Worm (Caenorhabditis elegans) whole organism, L2 larva: Measurements from ENCODE around the gene ZK287.9.

Experiments used
- C34F6.9 ChIP-seq: fragments of 150-350 bp; optimal IDR thresholded peaks from 2 replicates; lab custom pipeline; 2014; ENCODE audit warnings: missing biosample characterization, missing genetic modification characterization
- F13H6.1 ChIP-seq: sonication (generic microtip); optimal IDR thresholded peaks from 2 replicates; lab custom pipeline; 2016; ENCODE audit warnings: missing genetic modification characterization, missing compliant biosample characterization
- R02D3.7 ChIP-seq: fragments of 150-350 bp; optimal IDR thresholded peaks from 2 replicates; lab custom pipeline; 2014; ENCODE audit warnings: missing biosample characterization, missing genetic modification characterization
- Y55F3AM.14 ChIP-seq: fragments of 200-800 bp; sonication (Bioruptor generic); optimal IDR thresholded peaks from 2 replicates; lab custom pipeline; 2018; ENCODE audit warnings: mild to moderate bottlenecking, missing genetic modification characterization, missing compliant biosample characterization
- ZK546.5 ChIP-seq: sonication (generic microtip); optimal IDR thresholded peaks from 2 replicates; lab custom pipeline; 2017; ENCODE audit warnings: missing biosample characterization, missing genetic modification characterization
- alr-1 ChIP-seq: fragments of 150-350 bp; optimal IDR thresholded peaks from 2 replicates; lab custom pipeline; 2014; ENCODE audit warnings: missing biosample characterization, missing genetic modification characterization
- aly-2 ChIP-seq: fragments of 150-350 bp; optimal IDR thresholded peaks from 2 replicates; lab custom pipeline; 2014; ENCODE audit warnings: missing biosample characterization, missing genetic modification characterization
- ama-1 ChIP-seq: fragments of 150-350 bp; optimal IDR thresholded peaks from 2 replicates; lab custom pipeline; 2018; ENCODE audit warnings: inconsistent platforms
- blmp-1 ChIP-seq: sonication (generic microtip); optimal IDR thresholded peaks from 2 replicates; lab custom pipeline; 2017; ENCODE audit warnings: missing genetic modification characterization, mild to moderate bottlenecking, missing compliant biosample characterization, antibody characterized with exemption, moderate library complexity; ENCODE audit not compliant: insufficient read depth
- ceh-16 ChIP-seq: fragments of 150-350 bp; optimal IDR thresholded peaks from 2 replicates; lab custom pipeline; 2014; ENCODE audit warnings: missing biosample characterization, missing genetic modification characterization
- ceh-82 ChIP-seq: fragments of 150-350 bp; optimal IDR thresholded peaks from 2 replicates; lab custom pipeline; 2014; ENCODE audit warnings: missing biosample characterization, missing genetic modification characterization
- crh-2 ChIP-seq: sonication (generic microtip); optimal IDR thresholded peaks from 2 replicates; lab custom pipeline; 2017; ENCODE audit warnings: missing biosample characterization, missing genetic modification characterization
- dmd-4 ChIP-seq: sonication (generic microtip); optimal IDR thresholded peaks from 2 replicates; lab custom pipeline; 2017; ENCODE audit warnings: missing biosample characterization, missing genetic modification characterization
- egl-27 ChIP-seq: sonication (generic microtip); optimal IDR thresholded peaks from 3 replicates; lab custom pipeline; 2017; ENCODE audit warnings: missing biosample characterization, missing genetic modification reagents, missing genetic modification characterization
- elt-1 ChIP-seq: fragments of 150-350 bp; optimal IDR thresholded peaks from 2 replicates; lab custom pipeline; 2014; ENCODE audit warnings: missing biosample characterization, missing genetic modification characterization
- elt-3 ChIP-seq: sonication (generic microtip); optimal IDR thresholded peaks from 2 replicates; lab custom pipeline; 2017; ENCODE audit warnings: missing biosample characterization, missing genetic modification characterization
- fos-1 ChIP-seq: fragments of 150-350 bp; optimal IDR thresholded peaks from 2 replicates; lab custom pipeline; 2014; ENCODE audit warnings: missing biosample characterization, missing genetic modification characterization
- gmeb-1 ChIP-seq: fragments of 150-350 bp; optimal IDR thresholded peaks from 2 replicates; lab custom pipeline; 2014; ENCODE audit warnings: missing biosample characterization, missing genetic modification characterization
- lin-11 ChIP-seq: fragments of 150-350 bp; sonication (generic microtip); optimal IDR thresholded peaks from 2 replicates; lab custom pipeline; 2014; ENCODE audit warnings: missing biosample characterization, missing genetic modification characterization, inconsistent platforms, mixed read lengths
- lin-13 ChIP-seq: fragments of 150-350 bp; optimal IDR thresholded peaks from 2 replicates; lab custom pipeline; 2014; ENCODE audit warnings: missing biosample characterization, missing genetic modification reagents, missing genetic modification characterization
- lin-39 ChIP-seq: fragments of 150-350 bp; optimal IDR thresholded peaks from 2 replicates; lab custom pipeline; 2014; ENCODE audit warnings: missing biosample characterization, missing genetic modification reagents, missing genetic modification characterization
- lsy-2 ChIP-seq, 2 experiments: fragments of 150-350 bp in 1 of 2; sonication (generic microtip) in 1 of 2; optimal IDR thresholded peaks; 2 replicates each; lab custom pipeline; 2014 to 2017; ENCODE audit warnings: missing biosample characterization in 2 of 2, missing genetic modification characterization in 2 of 2
- mab-5 ChIP-seq: fragments of 150-350 bp; optimal IDR thresholded peaks from 2 replicates; lab custom pipeline; 2014; ENCODE audit warnings: missing biosample characterization, missing genetic modification characterization
- mbf-1 ChIP-seq: sonication (generic microtip); optimal IDR thresholded peaks from 2 replicates; lab custom pipeline; 2017; ENCODE audit warnings: missing biosample characterization, missing genetic modification characterization
- mdl-1 ChIP-seq, 2 experiments: fragments of 150-350 bp in 1 of 2; sonication (generic microtip) in 1 of 2; optimal IDR thresholded peaks; 2 replicates each; lab custom pipeline; 2017; ENCODE audit warnings: missing biosample characterization in 2 of 2, missing genetic modification characterization in 2 of 2
- nhr-10 ChIP-seq: sonication (generic microtip); optimal IDR thresholded peaks from 2 replicates; lab custom pipeline; 2017; ENCODE audit warnings: missing biosample characterization, missing genetic modification characterization
- nhr-11 ChIP-seq: fragments of 150-350 bp; optimal IDR thresholded peaks from 2 replicates; lab custom pipeline; 2014; ENCODE audit warnings: missing biosample characterization, missing genetic modification characterization
- nhr-12 ChIP-seq: fragments of 150-350 bp; optimal IDR thresholded peaks from 2 replicates; lab custom pipeline; 2014; ENCODE audit warnings: missing biosample characterization, missing genetic modification characterization
- nhr-129 ChIP-seq: fragments of 150-350 bp; optimal IDR thresholded peaks from 2 replicates; lab custom pipeline; 2014; ENCODE audit warnings: missing biosample characterization, missing genetic modification characterization
- nhr-21 ChIP-seq: fragments of 150-350 bp; optimal IDR thresholded peaks from 2 replicates; lab custom pipeline; 2014; ENCODE audit warnings: missing biosample characterization, missing genetic modification characterization
- nhr-23 ChIP-seq: fragments of 150-350 bp; optimal IDR thresholded peaks from 2 replicates; lab custom pipeline; 2014; ENCODE audit warnings: missing biosample characterization, missing genetic modification reagents, missing genetic modification characterization
- nhr-237 ChIP-seq: fragments of 150-350 bp; optimal IDR thresholded peaks from 2 replicates; lab custom pipeline; 2014; ENCODE audit warnings: missing biosample characterization, missing genetic modification characterization
- nhr-25 ChIP-seq: fragments of 150-350 bp; sonication (generic microtip); optimal IDR thresholded peaks from 3 replicates; lab custom pipeline; 2014; ENCODE audit warnings: missing biosample characterization, missing genetic modification characterization
- nhr-6 ChIP-seq: fragments of 150-350 bp; optimal IDR thresholded peaks from 2 replicates; lab custom pipeline; 2014; ENCODE audit warnings: missing biosample characterization, missing genetic modification characterization
- nhr-77 ChIP-seq: fragments of 150-350 bp; optimal IDR thresholded peaks from 2 replicates; lab custom pipeline; 2014; ENCODE audit warnings: missing biosample characterization, missing genetic modification characterization
- peb-1 ChIP-seq: fragments of 150-350 bp; optimal IDR thresholded peaks from 2 replicates; lab custom pipeline; 2014; ENCODE audit warnings: missing biosample characterization, missing genetic modification characterization
- sem-4 ChIP-seq: fragments of 150-350 bp; optimal IDR thresholded peaks from 2 replicates; lab custom pipeline; 2014; ENCODE audit warnings: missing biosample characterization, missing genetic modification reagents, missing genetic modification characterization
- skn-1 ChIP-seq: sonication (generic microtip); optimal IDR thresholded peaks from 2 replicates; lab custom pipeline; 2017; ENCODE audit warnings: missing biosample characterization, missing genetic modification characterization
- sma-3 ChIP-seq: sonication (generic microtip); optimal IDR thresholded peaks from 2 replicates; lab custom pipeline; 2016; ENCODE audit warnings: missing genetic modification reagents, missing genetic modification characterization, missing compliant biosample characterization
- sma-9 ChIP-seq, 2 experiments: fragments of 150-350 bp in 1 of 2; sonication (generic microtip) in 1 of 2; optimal IDR thresholded peaks; 2 replicates each; lab custom pipeline; 2014 to 2016; ENCODE audit warnings: missing genetic modification characterization in 2 of 2, mild to moderate bottlenecking in 1 of 2, missing biosample characterization in 1 of 2, missing compliant biosample characterization in 1 of 2, missing genetic modification reagents in 1 of 2, moderate library complexity in 1 of 2
- snpc-4 ChIP-seq: fragments of 150-350 bp; optimal IDR thresholded peaks from 2 replicates; lab custom pipeline; 2014; ENCODE audit warnings: missing biosample characterization, missing genetic modification characterization
- unc-39 ChIP-seq: fragments of 150-350 bp; optimal IDR thresholded peaks from 2 replicates; lab custom pipeline; 2014; ENCODE audit warnings: missing biosample characterization, missing genetic modification characterization
- unc-55 ChIP-seq: fragments of 150-350 bp; sonication (generic microtip); optimal IDR thresholded peaks from 3 replicates; lab custom pipeline; 2014; ENCODE audit warnings: missing biosample characterization, missing genetic modification reagents, missing genetic modification characterization
- unc-62 ChIP-seq: fragments of 150-350 bp; optimal IDR thresholded peaks from 2 replicates; lab custom pipeline; 2014; ENCODE audit warnings: missing biosample characterization, missing genetic modification reagents, missing genetic modification characterization
- zag-1 ChIP-seq: fragments of 150-350 bp; optimal IDR thresholded peaks from 2 replicates; lab custom pipeline; 2014; ENCODE audit warnings: missing biosample characterization, missing genetic modification characterization
- ztf-1 ChIP-seq: fragments of 200-800 bp; sonication (Bioruptor generic); conservative IDR thresholded peaks from 2 replicates; pipeline ENCODE4 v1.3.6; 2022; ENCODE audit warnings: missing genetic modification characterization, missing compliant biosample characterization
- ztf-11 ChIP-seq: sonication (generic microtip); optimal IDR thresholded peaks from 2 replicates; lab custom pipeline; 2017; ENCODE audit warnings: missing biosample characterization, missing genetic modification characterization
- ztf-4 ChIP-seq: fragments of 150-350 bp; optimal IDR thresholded peaks from 2 replicates; lab custom pipeline; 2014; ENCODE audit warnings: missing biosample characterization, missing genetic modification characterization

The ZK287.9 gene

ce11 chrV:9702755-9703154 is 23.6 kb downstream of the ZK287.9 start, which contains the start of gene xbx-6:
TSS of gene xbx-6 (plus strand) at chrV:9703055.
- no peak for TF ChIP-seq Y55F3AM.14 (GFP tag; lab: Kevin White, UChicago)
- no peak for TF ChIP-seq mdl-1 (tag; optimal IDR thresholded peaks at IDR 0.05; lab: Kevin White, UChicago)
- TF ChIP-seq nhr-12: no peak
- TF ChIP-seq zag-1: no peak
- TF ChIP-seq skn-1 (tag; lab: Kevin White, UChicago): no peak
- TF ChIP-seq unc-62 (GFP tag; lab: Kevin White, UChicago): no peak
- no peak for TF ChIP-seq sma-9 (GFP tag; optimal IDR thresholded peaks at IDR 0.05; lab: Kevin White, UChicago)
- no peak for TF ChIP-seq sma-9 (tag; optimal IDR thresholded peaks at IDR 0.05; lab: Kevin White, UChicago)
- TF ChIP-seq lin-13 (GFP tag; lab: Kevin White, UChicago): no peak
- TF ChIP-seq ceh-16 (tag; lab: Kevin White, UChicago): no peak
- TF ChIP-seq, all 48 proteins: peak for 0

- TF ChIP-seq unc-39 (tag; lab: Kevin White, UChicago) (no peak), nhr-12 (no peak), ztf-1 (GFP tag; lab: Robert Waterston, UW) (no peak), mab-5 (tag; lab: Kevin White, UChicago) (no peak), blmp-1 (tag; lab: Kevin White, UChicago) (no peak), egl-27 (tag; lab: Kevin White, UChicago) (no peak)
These were observed 24.4 kb downstream of the ZK287.9 start for ce11 chrV:9703549-9703948.

- TF ChIP-seq elt-3: no peak
- no peak for TF ChIP-seq nhr-21 (tag; lab: Kevin White, UChicago)
- peak in 1 of 2 experiments; percentile 55 for TF ChIP-seq lsy-2 (tag; optimal IDR thresholded peaks at IDR 0.05; lab: Kevin White, UChicago)
- TF ChIP-seq unc-55 (GFP tag; lab: Kevin White, UChicago): peak; percentile 90
- TF ChIP-seq blmp-1 (tag; lab: Kevin White, UChicago): peak; percentile 57
- peak; percentile 55 for TF ChIP-seq sem-4
- TF ChIP-seq gmeb-1: no peak
- TF ChIP-seq mab-5 (tag; lab: Kevin White, UChicago): no peak
- TF ChIP-seq ZK546.5 (tag; lab: Kevin White, UChicago): no peak
- TF ChIP-seq mdl-1 (tag; optimal IDR thresholded peaks at IDR 0.05; lab: Kevin White, UChicago): peak in 1 of 2 experiments; percentile 22
- no peak for TF ChIP-seq nhr-23 (tag; lab: Kevin White, UChicago)
- TF ChIP-seq nhr-11 (tag; lab: Kevin White, UChicago): no peak
- no peak for TF ChIP-seq R02D3.7 (tag; lab: Kevin White, UChicago)
- TF ChIP-seq skn-1 (tag; lab: Kevin White, UChicago): no peak
- no peak for TF ChIP-seq mbf-1
- TF ChIP-seq Y55F3AM.14 (GFP tag; lab: Kevin White, UChicago): no peak
- TF ChIP-seq sma-3 (GFP tag; lab: Kevin White, UChicago): no peak
- peak; percentile 42 for TF ChIP-seq nhr-25 (tag; lab: Kevin White, UChicago)
- TF ChIP-seq alr-1: no peak
- peak; percentile 52 for TF ChIP-seq F13H6.1 (tag; lab: Kevin White, UChicago)
- no peak for TF ChIP-seq aly-2 (tag; lab: Kevin White, UChicago)
- TF ChIP-seq ceh-82 (tag; lab: Kevin White, UChicago): no peak
- no peak for TF ChIP-seq ztf-11 (tag; lab: Kevin White, UChicago)
- TF ChIP-seq C34F6.9: peak; percentile 74
- peak; percentile 58 for TF ChIP-seq crh-2 (tag; lab: Kevin White, UChicago)
- no peak for TF ChIP-seq elt-1 (tag; lab: Kevin White, UChicago)
- no peak for TF ChIP-seq dmd-4 (tag; lab: Kevin White, UChicago)
- no peak for TF ChIP-seq nhr-12
- no peak for TF ChIP-seq nhr-6 (tag; lab: Kevin White, UChicago)
- TF ChIP-seq nhr-77 (tag; lab: Kevin White, UChicago): no peak
- TF ChIP-seq unc-39 (tag; lab: Kevin White, UChicago): no peak
- TF ChIP-seq ama-1: no peak
- TF ChIP-seq lin-11 (tag; lab: Kevin White, UChicago): peak; percentile 20
- TF ChIP-seq egl-27 (tag; lab: Kevin White, UChicago): no peak
- TF ChIP-seq lin-13 (GFP tag; lab: Kevin White, UChicago): peak; percentile 18
- TF ChIP-seq sma-9 (GFP tag; optimal IDR thresholded peaks at IDR 0.05; lab: Kevin White, UChicago): peak; percentile 32
- no peak for TF ChIP-seq sma-9 (tag; optimal IDR thresholded peaks at IDR 0.05; lab: Kevin White, UChicago)
- no peak for TF ChIP-seq snpc-4 (tag; lab: Kevin White, UChicago)
- no peak for TF ChIP-seq ztf-1 (GFP tag; lab: Robert Waterston, UW)
- no peak for TF ChIP-seq nhr-10 (tag; lab: Kevin White, UChicago)
- TF ChIP-seq fos-1 (tag; lab: Kevin White, UChicago): peak; percentile 41
- TF ChIP-seq nhr-237: no peak
- TF ChIP-seq peb-1 (tag; lab: Kevin White, UChicago): no peak
- TF ChIP-seq unc-62 (GFP tag; lab: Kevin White, UChicago): no peak
- no peak for TF ChIP-seq ztf-4 (tag; lab: Kevin White, UChicago)
- TF ChIP-seq lin-39 (tag; lab: Kevin White, UChicago): no peak
- TF ChIP-seq ceh-16 (tag; lab: Kevin White, UChicago): no peak
- peak; percentile 79 for TF ChIP-seq zag-1
- peak; percentile 83 for TF ChIP-seq nhr-129 (tag; lab: Kevin White, UChicago)
These were observed 25.2 kb downstream of the ZK287.9 start for ce11 chrV:9704399-9704798.
